Fruit fly (Drosophila melanogaster) whole organism, embryonic: ENCODE results near the gene mal.

Experiments
- ATbp ChIP-seq: fragments of 200-800 bp; sonication (Bioruptor generic); optimal IDR thresholded peaks from 2 replicates; lab custom pipeline; 2017; ENCODE audit warnings: missing biosample characterization, mild to moderate bottlenecking, missing genetic modification characterization, missing genetic modification reagents
- Atf-2 ChIP-seq: fragments of 200-800 bp; sonication (Bioruptor generic); optimal IDR thresholded peaks from 2 replicates; lab custom pipeline; 2016; ENCODE audit warnings: missing biosample characterization, missing genetic modification characterization
- Bgb ChIP-seq: fragments of 200-800 bp; sonication (Bioruptor generic); IDR thresholded peaks from 2 replicates; pipeline ENCODE4 v1.3.6; 2022; ENCODE audit warnings: missing biosample characterization, missing genetic modification characterization; ENCODE audit not compliant: partially characterized antibody
- CG10147 ChIP-seq: fragments of 200-800 bp; sonication (Bioruptor generic); optimal IDR thresholded peaks from 2 replicates; lab custom pipeline; 2019; ENCODE audit warnings: missing biosample characterization, mild to moderate bottlenecking, missing genetic modification characterization, moderate library complexity
- CG10543 ChIP-seq: fragments of 200-800 bp; sonication (Bioruptor generic); optimal IDR thresholded peaks from 3 replicates; lab custom pipeline; 2017; ENCODE audit warnings: missing biosample characterization, mild to moderate bottlenecking, missing genetic modification characterization, moderate library complexity
- CG10979 ChIP-seq: fragments of 200-800 bp; sonication (Bioruptor generic); optimal IDR thresholded peaks from 2 replicates; lab custom pipeline; 2018; ENCODE audit warnings: missing biosample characterization, mild to moderate bottlenecking, missing genetic modification characterization, moderate library complexity
- CG12659 ChIP-seq: fragments of 200-800 bp; sonication (Bioruptor generic); optimal IDR thresholded peaks from 3 replicates; lab custom pipeline; 2017; ENCODE audit warnings: mild to moderate bottlenecking, missing biosample characterization, missing genetic modification reagents, missing genetic modification characterization
- CG12942 ChIP-seq: fragments of 200-800 bp; sonication (Bioruptor generic); optimal IDR thresholded peaks from 3 replicates; lab custom pipeline; 2016; ENCODE audit warnings: missing biosample characterization, missing genetic modification characterization
- CG13775 ChIP-seq: fragments of 200-800 bp; sonication (Bioruptor generic); optimal IDR thresholded peaks from 3 replicates; lab custom pipeline; 2017; ENCODE audit warnings: missing biosample characterization, mild to moderate bottlenecking, missing genetic modification characterization
- CG15269 ChIP-seq: fragments of 200-800 bp; sonication (Bioruptor generic); optimal IDR thresholded peaks from 2 replicates; lab custom pipeline; 2018; ENCODE audit warnings: missing biosample characterization, mild to moderate bottlenecking, missing genetic modification characterization, moderate library complexity
- CG17385 ChIP-seq: fragments of 200-800 bp; sonication (Bioruptor generic); optimal IDR thresholded peaks from 3 replicates; lab custom pipeline; 2018; ENCODE audit warnings: missing biosample characterization, mild to moderate bottlenecking, missing genetic modification characterization
- CG17568 ChIP-seq: fragments of 200-800 bp; sonication (Bioruptor generic); optimal IDR thresholded peaks from 2 replicates; lab custom pipeline; 2018; ENCODE audit warnings: missing biosample characterization, mild to moderate bottlenecking, missing genetic modification characterization, moderate library complexity
- CG18619 ChIP-seq: fragments of 200-800 bp; sonication (Bioruptor generic); optimal IDR thresholded peaks from 3 replicates; lab custom pipeline; 2017; ENCODE audit warnings: missing biosample characterization, mild to moderate bottlenecking, missing genetic modification characterization
- CG3163 ChIP-seq: fragments of 200-800 bp; sonication (Bioruptor generic); optimal IDR thresholded peaks from 3 replicates; lab custom pipeline; 2016; ENCODE audit warnings: missing biosample characterization, missing genetic modification characterization
- CG34422 ChIP-seq: fragments of 200-800 bp; sonication (Bioruptor generic); IDR thresholded peaks from 3 replicates; pipeline ENCODE4 v1.3.6; 2022; ENCODE audit warnings: missing biosample characterization, missing genetic modification characterization
- CG7357 ChIP-seq: fragments of 200-800 bp; sonication (Bioruptor generic); IDR thresholded peaks from 3 replicates; pipeline ENCODE4 v1.3.6; 2022; ENCODE audit warnings: missing biosample characterization, missing genetic modification characterization
- CG7556 ChIP-seq: fragments of 200-800 bp; sonication (Bioruptor generic); optimal IDR thresholded peaks from 2 replicates; lab custom pipeline; 2017; ENCODE audit warnings: missing biosample characterization, mild to moderate bottlenecking, missing genetic modification characterization
- CG7987 ChIP-seq: fragments of 200-800 bp; sonication (Bioruptor generic); optimal IDR thresholded peaks from 2 replicates; lab custom pipeline; 2018; ENCODE audit warnings: missing biosample characterization, mild to moderate bottlenecking, missing genetic modification characterization, moderate library complexity
- CG8089 ChIP-seq: fragments of 200-800 bp; sonication (Bioruptor generic); optimal IDR thresholded peaks from 3 replicates; lab custom pipeline; 2016; ENCODE audit warnings: missing biosample characterization, missing genetic modification characterization
- CG9876 ChIP-seq: fragments of 200-800 bp; sonication (Bioruptor generic); optimal IDR thresholded peaks from 2 replicates; lab custom pipeline; 2016; ENCODE audit warnings: missing biosample characterization, missing genetic modification characterization
- Dek ChIP-seq: fragments of 200-800 bp; sonication (Bioruptor generic); optimal IDR thresholded peaks from 3 replicates; lab custom pipeline; 2019; ENCODE audit warnings: missing biosample characterization, mild to moderate bottlenecking, missing genetic modification characterization, moderate library complexity
- E2f2 ChIP-seq: fragments of 200-800 bp; sonication (Bioruptor generic); IDR thresholded peaks from 2 replicates; pipeline ENCODE4 v1.3.6; 2022; ENCODE audit warnings: missing biosample characterization, missing genetic modification characterization
- Fer1 ChIP-seq: fragments of 200-800 bp; sonication (Bioruptor generic); optimal IDR thresholded peaks from 2 replicates; lab custom pipeline; 2017; ENCODE audit warnings: missing biosample characterization, mild to moderate bottlenecking, missing genetic modification characterization
- H2.0 ChIP-seq: fragments of 200-800 bp; sonication (Bioruptor generic); IDR thresholded peaks from 2 replicates; pipeline ENCODE4 v1.3.6; 2022; ENCODE audit warnings: missing biosample characterization, missing genetic modification characterization
- Hr39 ChIP-seq: fragments of >200 bp; optimal IDR thresholded peaks from 2 replicates; lab custom pipeline; 2017
- Med ChIP-seq: fragments of 200-800 bp; sonication (Bioruptor generic); peaks from one replicate; lab custom pipeline; 2016; ENCODE audit warnings: missing biosample characterization, missing genetic modification characterization, mild to moderate bottlenecking, inconsistent platforms, moderate library complexity
- Nf-YC ChIP-seq: fragments of 200-800 bp; optimal IDR thresholded peaks from 3 replicates; lab custom pipeline; 2019; ENCODE audit warnings: missing biosample characterization, mild to moderate bottlenecking, missing genetic modification characterization, moderate library complexity
- Oli ChIP-seq: fragments of 200-800 bp; sonication (Bioruptor generic); optimal IDR thresholded peaks from 2 replicates; lab custom pipeline; 2018; ENCODE audit warnings: missing biosample characterization, mild to moderate bottlenecking, missing genetic modification characterization, moderate library complexity
- TFAM ChIP-seq: fragments of 200-800 bp; sonication (Bioruptor generic); optimal IDR thresholded peaks from 2 replicates; lab custom pipeline; 2017; ENCODE audit warnings: missing biosample characterization, missing genetic modification characterization, inconsistent platforms
- ab ChIP-seq: fragments of 200-800 bp; sonication (Bioruptor generic); optimal IDR thresholded peaks from 2 replicates; lab custom pipeline; 2016; ENCODE audit warnings: missing biosample characterization, missing genetic modification characterization
- cg ChIP-seq: fragments of 200-800 bp; sonication (Bioruptor generic); optimal IDR thresholded peaks from 3 replicates; lab custom pipeline; 2019; ENCODE audit warnings: missing biosample characterization, mild to moderate bottlenecking, missing genetic modification characterization, moderate library complexity
- corto ChIP-seq: fragments of 200-800 bp; sonication (Bioruptor generic); optimal IDR thresholded peaks from 2 replicates; lab custom pipeline; 2016; ENCODE audit warnings: missing biosample characterization, mild to moderate bottlenecking, missing genetic modification characterization, moderate library complexity
- fd3F ChIP-seq: fragments of 200-800 bp; sonication (Bioruptor generic); optimal IDR thresholded peaks from 2 replicates; lab custom pipeline; 2018; ENCODE audit warnings: missing biosample characterization, mild to moderate bottlenecking, missing genetic modification characterization, moderate library complexity
- ind ChIP-seq: fragments of 200-800 bp; sonication (Bioruptor generic); optimal IDR thresholded peaks from 3 replicates; lab custom pipeline; 2016; ENCODE audit warnings: missing biosample characterization, missing genetic modification characterization
- insv ChIP-seq, 2 experiments: fragments of 200-800 bp; sonication (Bioruptor generic); optimal IDR thresholded peaks; 3 replicates each; lab custom pipeline; 2016 to 2018; ENCODE audit warnings: missing biosample characterization in 2 of 2, missing genetic modification characterization in 2 of 2
- lmd ChIP-seq: fragments of 200-800 bp; sonication (Bioruptor generic); IDR thresholded peaks from 2 replicates; pipeline ENCODE4 v1.3.6; 2022; ENCODE audit warnings: missing biosample characterization, missing genetic modification characterization
- nau ChIP-seq: fragments of 200-800 bp; sonication (Bioruptor generic); optimal IDR thresholded peaks from 3 replicates; lab custom pipeline; 2017; ENCODE audit warnings: missing biosample characterization, mild to moderate bottlenecking, missing genetic modification characterization, missing genetic modification reagents
- oc ChIP-seq: fragments of 200-800 bp; sonication (Bioruptor generic); optimal IDR thresholded peaks from 2 replicates; lab custom pipeline; 2018; ENCODE audit warnings: missing biosample characterization, mild to moderate bottlenecking, missing genetic modification characterization, moderate library complexity
- pb ChIP-seq: fragments of 200-800 bp; sonication (Bioruptor generic); optimal IDR thresholded peaks from 3 replicates; lab custom pipeline; 2016; ENCODE audit warnings: missing biosample characterization, missing genetic modification characterization
- ranshi ChIP-seq: fragments of 200-800 bp; sonication (Bioruptor generic); IDR thresholded peaks from 2 replicates; pipeline ENCODE4 v1.3.6; 2022; ENCODE audit warnings: missing biosample characterization, missing genetic modification characterization
- scrt ChIP-seq: fragments of 200-800 bp; sonication (Bioruptor generic); optimal IDR thresholded peaks from 2 replicates; lab custom pipeline; 2018; ENCODE audit warnings: missing biosample characterization, mild to moderate bottlenecking, missing genetic modification characterization, moderate library complexity
- sd ChIP-seq: fragments of 200-800 bp; sonication (Bioruptor generic); optimal IDR thresholded peaks from 3 replicates; lab custom pipeline; 2018; ENCODE audit warnings: missing biosample characterization, mild to moderate bottlenecking, missing genetic modification characterization, moderate library complexity
- slbo ChIP-seq: fragments of 200-800 bp; sonication (Bioruptor generic); IDR thresholded peaks from 2 replicates; pipeline ENCODE4 v1.3.6; 2022; ENCODE audit warnings: missing biosample characterization, missing genetic modification characterization
- tgo ChIP-seq: fragments of 200-800 bp; sonication (Bioruptor generic); IDR thresholded peaks from 3 replicates; pipeline ENCODE4 v1.3.6; 2022; ENCODE audit warnings: missing biosample characterization, missing genetic modification characterization
- ttk ChIP-seq: fragments of 200-800 bp; sonication (Bioruptor generic); IDR thresholded peaks from 2 replicates; pipeline ENCODE4 v2.1.2; 2022; ENCODE audit warnings: missing biosample characterization, missing genetic modification characterization
- vfl ChIP-seq: fragments of 200-800 bp; sonication (Bioruptor generic); optimal IDR thresholded peaks from 2 replicates; lab custom pipeline; 2016; ENCODE audit warnings: missing biosample characterization, missing genetic modification characterization
- vvl ChIP-seq: fragments of 200-800 bp; sonication (Bioruptor generic); IDR thresholded peaks from 2 replicates; pipeline ENCODE4 v1.3.6; 2022; ENCODE audit warnings: missing biosample characterization, missing genetic modification characterization
- wor ChIP-seq: fragments of 200-800 bp; sonication (Bioruptor generic); IDR thresholded peaks from 2 replicates; pipeline ENCODE4 v1.3.6; 2022; ENCODE audit warnings: missing biosample characterization, missing genetic modification characterization

The mal gene

DNA sequence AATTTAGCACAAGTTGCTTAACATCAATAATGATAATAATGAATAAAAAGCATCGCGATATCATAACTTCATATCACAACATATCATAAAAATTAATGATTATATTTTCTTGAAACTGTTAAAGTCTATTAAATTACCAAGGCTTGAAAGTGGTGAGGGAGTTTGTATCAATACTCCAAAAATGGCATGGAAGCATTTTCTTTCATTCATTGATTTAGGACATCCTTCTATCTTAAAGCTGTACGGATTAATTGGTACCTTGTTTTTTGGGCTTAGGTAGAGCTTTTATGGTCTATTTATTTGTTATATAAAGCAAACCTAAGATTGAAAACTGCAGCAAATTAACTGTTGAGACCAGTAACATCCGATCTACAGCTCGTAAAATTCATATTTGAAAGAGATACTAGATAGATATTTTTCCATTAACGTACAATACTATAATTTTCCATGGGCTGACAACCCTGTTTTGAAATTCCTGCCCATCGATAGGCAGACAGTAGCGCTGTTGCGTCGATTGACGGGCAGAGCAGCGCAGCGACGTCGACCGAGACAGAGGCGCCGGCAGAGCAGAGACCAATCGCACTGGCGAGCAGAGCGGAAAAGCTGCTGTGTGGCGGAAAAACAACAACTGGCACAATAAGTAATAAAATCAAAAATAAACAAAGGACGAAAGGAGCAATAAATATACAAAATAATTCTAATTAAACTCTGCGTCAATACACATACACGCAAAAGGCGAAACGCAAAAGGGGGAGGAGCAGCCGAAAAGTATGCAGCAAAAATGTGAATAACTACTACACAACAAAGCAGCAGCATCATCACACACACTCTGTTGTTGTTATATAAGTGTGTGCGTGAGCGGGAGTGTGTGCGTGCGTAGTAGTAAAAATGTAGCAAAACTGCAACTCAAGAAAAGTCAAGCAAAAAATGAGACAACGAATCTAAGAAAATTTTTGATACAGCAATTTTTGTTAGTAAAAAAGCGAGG, 4.2 kb downstream of the mal start, which contains the start of gene CG1695 (continued):
- TF ChIP-seq CG17568 (GFP tag; lab: Kevin White, UChicago): no peak
- no peak for TF ChIP-seq oc (tag; lab: Kevin White, UChicago)
- peak; percentile 34 for TF ChIP-seq CG12659 (GFP tag; lab: Kevin White, UChicago)
- no peak; the same call in 1 of the 2 replicates for TF ChIP-seq vvl (GFP tag; lab: Robert Waterston, UW)
- peak; percentile 50; the same call in 1 of the 2 replicates for TF ChIP-seq slbo (GFP tag; lab: Robert Waterston, UW)
- no peak for TF ChIP-seq nau (GFP tag; lab: Kevin White, UChicago)
- TF ChIP-seq H2.0 (GFP tag; lab: Robert Waterston, UW): 0 out of 2 replicates have a peak, but pooled peaks have one; percentile 11
- no peak for TF ChIP-seq Fer1 (GFP tag; lab: Kevin White, UChicago)
- TF ChIP-seq pb (GFP tag; lab: Kevin White, UChicago): no peak
- peak; percentile 51 for TF ChIP-seq CG7556
- no peak for TF ChIP-seq CG7987 (GFP tag; lab: Kevin White, UChicago)
- TF ChIP-seq vfl: no peak
- no peak for TF ChIP-seq insv (GFP tag; optimal IDR thresholded peaks at IDR 0.05; lab: Kevin White, UChicago)
- peak; percentile 13 for TF ChIP-seq fd3F
- no peak for TF ChIP-seq CG12942
- no peak for TF ChIP-seq Atf-2 (GFP tag; lab: Kevin White, UChicago)
- TF ChIP-seq ind (GFP tag; lab: Kevin White, UChicago): no peak
- peak; percentile 27 for TF ChIP-seq Oli (tag; lab: Kevin White, UChicago)
- TF ChIP-seq CG34422 (GFP tag; lab: Robert Waterston, UW): no peak
- TF ChIP-seq lmd (GFP tag; lab: Robert Waterston, UW): peak; percentile 31; the same call in 1 of the 2 replicates
- TF ChIP-seq sd (tag; lab: Kevin White, UChicago): peak; percentile 84
- no peak for TF ChIP-seq ATbp
- TF ChIP-seq CG13775 (GFP tag; lab: Kevin White, UChicago): peak; percentile 7
- no peak for TF ChIP-seq TFAM (GFP tag; lab: Kevin White, UChicago)
- no peak for TF ChIP-seq CG9876 (GFP tag; lab: Kevin White, UChicago)
- TF ChIP-seq CG8089 (GFP tag; lab: Kevin White, UChicago): no peak
- no peak for TF ChIP-seq ttk
- TF ChIP-seq Med (GFP tag; lab: Kevin White, UChicago): peak; percentile 81
- TF ChIP-seq E2f2 (GFP tag; lab: Robert Waterston, UW): peak; percentile 35; the same call in 1 of the 2 replicates
- peak; percentile 6 for TF ChIP-seq Nf-YC (tag; lab: Kevin White, UChicago)
- peak; percentile 2 for TF ChIP-seq CG10979 (tag; lab: Kevin White, UChicago)
- 0 out of 3 replicates have a peak, but pooled peaks have one; percentile 17 for TF ChIP-seq tgo (GFP tag; lab: Robert Waterston, UW)
- TF ChIP-seq CG17385 (GFP tag; lab: Kevin White, UChicago): peak; percentile 8
- peak; percentile 74 for TF ChIP-seq cg (GFP tag; lab: Kevin White, UChicago)
- no peak for TF ChIP-seq Dek (tag; lab: Kevin White, UChicago)
- no peak for TF ChIP-seq ranshi (GFP tag; lab: Robert Waterston, UW)
- peak; percentile 32 for TF ChIP-seq CG15269 (tag; lab: Kevin White, UChicago)
- TF ChIP-seq CG3163 (GFP tag; lab: Kevin White, UChicago): no peak
- no peak for TF ChIP-seq ab (GFP tag; lab: Kevin White, UChicago)
- TF ChIP-seq CG7357 (GFP tag; lab: Robert Waterston, UW): 0 out of 3 replicates have a peak, but pooled peaks have one; percentile 5
- no peak for TF ChIP-seq CG10147
- TF ChIP-seq Bgb (GFP tag; lab: Robert Waterston, UW): no peak
- no peak for TF ChIP-seq CG10543 (GFP tag; lab: Kevin White, UChicago)
- peak; percentile 19 for TF ChIP-seq CG18619 (GFP tag; lab: Kevin White, UChicago)
- no peak for TF ChIP-seq Hr39
- TF ChIP-seq corto: no peak
- peak; percentile 17 for TF ChIP-seq scrt
- no peak for TF ChIP-seq wor (GFP tag; lab: Robert Waterston, UW)
